Fruit fly (Drosophila melanogaster): ENCODE data around the gene TpnC73F.

TpnC73F gene

dm6 chr3L:17033309-17033708 is 12.6 kb upstream of the TpnC73F start:
- no peak for TF ChIP-seq grau (tag; optimal IDR thresholded peaks at IDR 0.05)
- TF ChIP-seq Meics (GFP tag; optimal IDR thresholded peaks at IDR 0.05): no peak
- no peak for TF ChIP-seq CG42726 (GFP tag; IDR thresholded peaks at IDR 0.05; ENCODE audit: partially characterized antibody)
- no peak for TF ChIP-seq Mad (GFP tag; optimal IDR thresholded peaks at IDR 0.05)
- no peak for TF ChIP-seq Awh (GFP tag; IDR thresholded peaks at IDR 0.05)
- no peak for TF ChIP-seq gsb (GFP tag; IDR thresholded peaks at IDR 0.05)
- TF ChIP-seq bsh (GFP tag; optimal IDR thresholded peaks at IDR 0.05): peak in 1 of 2 experiments; percentile 69
- 0 out of 3 replicates have a peak, but pooled peaks have one; percentile 32 for TF ChIP-seq CG2199 (GFP tag; IDR thresholded peaks at IDR 0.05)
- no peak for TF ChIP-seq CG4707 (GFP tag; optimal IDR thresholded peaks at IDR 0.05)
- no peak for TF ChIP-seq CG34422 (GFP tag; IDR thresholded peaks at IDR 0.05)
- TF ChIP-seq CG5180 (GFP tag; optimal IDR thresholded peaks at IDR 0.05): no peak
- TF ChIP-seq trh (GFP tag; optimal IDR thresholded peaks at IDR 0.05): no peak
- TF ChIP-seq gsb-n (tag; optimal IDR thresholded peaks at IDR 0.05): peak; percentile 55
- no peak for TF ChIP-seq onecut (GFP tag; IDR thresholded peaks at IDR 0.05)
- no peak for TF ChIP-seq slou (GFP tag; optimal IDR thresholded peaks at IDR 0.05)
- peak; percentile 25 for TF ChIP-seq trem (tag; optimal IDR thresholded peaks at IDR 0.05)
- peak; percentile 41; the same call in 1 of the 3 replicates for TF ChIP-seq CG17361 (GFP tag; IDR thresholded peaks at IDR 0.05)
- TF ChIP-seq CG5953 (GFP tag; IDR thresholded peaks at IDR 0.05): no peak
- TF ChIP-seq Lim3 (GFP tag; IDR thresholded peaks at IDR 0.05): no peak
- peak; percentile 34 for TF ChIP-seq Asciz (GFP tag; optimal IDR thresholded peaks at IDR 0.05)
- peak; percentile 90 for TF ChIP-seq Deaf1 (tag; optimal IDR thresholded peaks at IDR 0.05)
- TF ChIP-seq dan (GFP tag; IDR thresholded peaks at IDR 0.05): no peak
- TF ChIP-seq CG6791 (GFP tag; IDR thresholded peaks at IDR 0.05; ENCODE audit: partially characterized antibody): no peak
- TF ChIP-seq pum (GFP tag; optimal IDR thresholded peaks at IDR 0.05): no peak
- TF ChIP-seq croc (GFP tag; conservative IDR thresholded peaks at IDR 0.05): no peak
- TF ChIP-seq CG15601 (tag; optimal IDR thresholded peaks at IDR 0.05): peak; percentile 54
- TF ChIP-seq fd64A (GFP tag; optimal IDR thresholded peaks at IDR 0.05): peak; percentile 39
- no peak for TF ChIP-seq CG14860 (GFP tag; IDR thresholded peaks at IDR 0.05; ENCODE audit: partially characterized antibody)
- no peak for TF ChIP-seq pzg (GFP tag; optimal IDR thresholded peaks at IDR 0.05)
- no peak for TF ChIP-seq CG18764 (GFP tag; optimal IDR thresholded peaks at IDR 0.05)
- peak; percentile 100 for TF ChIP-seq Blimp-1 (GFP tag; optimal IDR thresholded peaks at IDR 0.05)
- no peak for TF ChIP-seq tll (GFP tag; optimal IDR thresholded peaks at IDR 0.05)
- no peak for TF ChIP-seq CG17912 (GFP tag; optimal IDR thresholded peaks at IDR 0.05)
- no peak for TF ChIP-seq CG17802 (tag; optimal IDR thresholded peaks at IDR 0.05)
- TF ChIP-seq CG10979 (tag; optimal IDR thresholded peaks at IDR 0.05): peak; percentile 18
- no peak for TF ChIP-seq CG31224 (GFP tag; IDR thresholded peaks at IDR 0.05)
- TF ChIP-seq Tbp (GFP tag; optimal IDR thresholded peaks at IDR 0.05): no peak
- no peak for TF ChIP-seq CG10209 (GFP tag; optimal IDR thresholded peaks at IDR 0.05)
- no peak for TF ChIP-seq CG9797 (GFP tag; optimal IDR thresholded peaks at IDR 0.05)
- no peak for TF ChIP-seq Max (GFP tag; optimal IDR thresholded peaks at IDR 0.05)
- no peak for TF ChIP-seq knrl (GFP tag; IDR thresholded peaks at IDR 0.05; ENCODE audit: partially characterized antibody)
- peak; percentile 74 for TF ChIP-seq Spps (tag; optimal IDR thresholded peaks at IDR 0.05)
- TF ChIP-seq CG13296 (GFP tag; optimal IDR thresholded peaks at IDR 0.05): no peak
- TF ChIP-seq CG3726 (GFP tag; IDR thresholded peaks at IDR 0.05): no peak
- TF ChIP-seq MTF-1 (GFP tag; optimal IDR thresholded peaks at IDR 0.05; ENCODE audit: borderline replicate concordance): no peak
- no peak for TF ChIP-seq seq (GFP tag; IDR thresholded peaks at IDR 0.05)
- no peak for TF ChIP-seq Optix (GFP tag; IDR thresholded peaks at IDR 0.05)
- TF ChIP-seq CG11695 (GFP tag; IDR thresholded peaks at IDR 0.05): no peak
- TF ChIP-seq twi (tag; optimal IDR thresholded peaks at IDR 0.05): no peak
- no peak for TF ChIP-seq CG4328 (GFP tag; optimal IDR thresholded peaks at IDR 0.05)
- no peak for TF ChIP-seq CG3995 (GFP tag; optimal IDR thresholded peaks at IDR 0.05)
